Worm (Caenorhabditis elegans): ENCODE results near the gene serp-1.2.

ce11 chrIV:8201133-8201532 lies 24.3 kb upstream of the serp-1.2 start, which contains the start of gene glrx-22:
- TF ChIP-seq zip-8 (tag; optimal IDR thresholded peaks at IDR 0.05) (no peak), nhr-28 (tag; optimal IDR thresholded peaks at IDR 0.05) (no peak), nhr-237 (tag; optimal IDR thresholded peaks at IDR 0.05) (no peak), nhr-12 (tag; optimal IDR thresholded peaks at IDR 0.05) (no peak), pha-4 (tag; optimal IDR thresholded peaks at IDR 0.05) (no peak), unc-62 (GFP tag; optimal IDR thresholded peaks at IDR 0.05) (no peak), lsy-2 (tag; optimal IDR thresholded peaks at IDR 0.05) (no peak), ceh-43 (GFP tag; optimal IDR thresholded peaks at IDR 0.05) (no peak), snpc-4 (tag; optimal IDR thresholded peaks at IDR 0.05) (no peak), unc-39 (tag; optimal IDR thresholded peaks at IDR 0.05) (no peak), sem-2 (GFP tag; optimal IDR thresholded peaks at IDR 0.05) (no peak), mab-5 (tag; optimal IDR thresholded peaks at IDR 0.05) (no peak), ztf-11 (tag; optimal IDR thresholded peaks at IDR 0.05) (no peak)
